Worm (Caenorhabditis elegans) whole organism, late embryonic: Measurements from ENCODE around the gene C29F3.7.

Experiments used
- K02D7.2 ChIP-seq: sonication (generic microtip); optimal IDR thresholded peaks from 2 replicates; lab custom pipeline; 2017; ENCODE audit warnings: mild to moderate bottlenecking, missing genetic modification characterization, missing compliant biosample characterization
- K09A11.1 ChIP-seq: sonication (generic microtip); optimal IDR thresholded peaks from 2 replicates; lab custom pipeline; 2017; ENCODE audit warnings: antibody characterized with exemption, mild to moderate bottlenecking, missing genetic modification characterization, missing compliant biosample characterization; ENCODE audit not compliant: insufficient read depth
- T23F11.4 ChIP-seq: fragments of 200-800 bp; sonication (Bioruptor generic); optimal IDR thresholded peaks from 2 replicates; lab custom pipeline; 2018; ENCODE audit warnings: mild to moderate bottlenecking, missing genetic modification characterization, missing compliant biosample characterization
- ceh-14 ChIP-seq: sonication (generic microtip); optimal IDR thresholded peaks from 2 replicates; lab custom pipeline; 2016; ENCODE audit warnings: missing genotype, missing genetic modification characterization, missing compliant biosample characterization
- ceh-18 ChIP-seq: sonication (generic microtip); optimal IDR thresholded peaks from 2 replicates; lab custom pipeline; 2016; ENCODE audit warnings: missing genetic modification characterization, missing compliant biosample characterization
- ceh-19 ChIP-seq: fragments of 200-800 bp; sonication (Bioruptor generic); optimal IDR thresholded peaks from 2 replicates; lab custom pipeline; 2018; ENCODE audit warnings: mild to moderate bottlenecking, missing genetic modification characterization, missing compliant biosample characterization
- ceh-2 ChIP-seq: sonication (generic microtip); optimal IDR thresholded peaks from 2 replicates; lab custom pipeline; 2016; ENCODE audit warnings: missing genotype, missing genetic modification characterization, missing compliant biosample characterization
- ceh-22 ChIP-seq: sonication (generic microtip); optimal IDR thresholded peaks from 2 replicates; lab custom pipeline; 2017; ENCODE audit warnings: missing biosample characterization, missing genetic modification characterization
- ceh-24 ChIP-seq: sonication (generic microtip); optimal IDR thresholded peaks from 2 replicates; lab custom pipeline; 2016; ENCODE audit warnings: mild to moderate bottlenecking, missing genetic modification characterization, missing compliant biosample characterization
- ceh-30 ChIP-seq: fragments of 150-350 bp; optimal IDR thresholded peaks from 2 replicates; lab custom pipeline; 2014; ENCODE audit warnings: missing biosample characterization, missing genetic modification characterization
- ceh-45 ChIP-seq: fragments of 200-800 bp; sonication (Bioruptor generic); IDR thresholded peaks from 2 replicates; pipeline ENCODE4 v1.3.6; 2022; ENCODE audit warnings: missing genetic modification reagents, missing genetic modification characterization, missing compliant biosample characterization
- ceh-9 ChIP-seq: sonication (generic microtip); optimal IDR thresholded peaks from 2 replicates; lab custom pipeline; 2016; ENCODE audit warnings: mild to moderate bottlenecking, missing genetic modification characterization, inconsistent platforms, missing compliant biosample characterization
- dmd-4 ChIP-seq: sonication (generic microtip); optimal IDR thresholded peaks from 2 replicates; lab custom pipeline; 2016; ENCODE audit warnings: borderline replicate concordance, missing genetic modification characterization, missing compliant biosample characterization
- elt-2 ChIP-seq: sonication (generic microtip); optimal IDR thresholded peaks from 2 replicates; lab custom pipeline; 2016; ENCODE audit warnings: missing genetic modification reagents, missing genetic modification characterization, missing compliant biosample characterization
- ets-4 ChIP-seq: sonication (generic microtip); optimal IDR thresholded peaks from 2 replicates; lab custom pipeline; 2016; ENCODE audit warnings: missing genetic modification characterization, missing compliant biosample characterization
- eyg-1 ChIP-seq: sonication (generic microtip); optimal IDR thresholded peaks from 2 replicates; lab custom pipeline; 2016; ENCODE audit warnings: missing genotype, missing genetic modification characterization, missing compliant biosample characterization
- hlh-6 ChIP-seq: sonication (generic microtip); optimal IDR thresholded peaks from 2 replicates; lab custom pipeline; 2016; ENCODE audit warnings: missing genotype, missing genetic modification characterization, missing compliant biosample characterization
- hlh-8 ChIP-seq: sonication (generic microtip); optimal IDR thresholded peaks from 2 replicates; lab custom pipeline; 2016; ENCODE audit warnings: missing genotype, missing genetic modification characterization, missing compliant biosample characterization
- lim-6 ChIP-seq: sonication (generic microtip); optimal IDR thresholded peaks from 2 replicates; lab custom pipeline; 2016; ENCODE audit warnings: missing genetic modification characterization, missing compliant biosample characterization
- madf-2 ChIP-seq: sonication (generic microtip); optimal IDR thresholded peaks from 2 replicates; lab custom pipeline; 2017; ENCODE audit warnings: missing genetic modification characterization, missing compliant biosample characterization
- mec-3 ChIP-seq: sonication (generic microtip); optimal IDR thresholded peaks from 2 replicates; lab custom pipeline; 2016; ENCODE audit warnings: borderline replicate concordance, missing genetic modification characterization, missing compliant biosample characterization
- nhr-11 ChIP-seq: fragments of 150-350 bp; optimal IDR thresholded peaks from 2 replicates; lab custom pipeline; 2014; ENCODE audit warnings: missing biosample characterization, missing genetic modification characterization
- odd-2 ChIP-seq: sonication (generic microtip); optimal IDR thresholded peaks from 2 replicates; lab custom pipeline; 2017; ENCODE audit warnings: antibody characterized with exemption, mild to moderate bottlenecking, missing genetic modification characterization, missing compliant biosample characterization
- pag-3 ChIP-seq: sonication (generic microtip); optimal IDR thresholded peaks from 2 replicates; lab custom pipeline; 2016; ENCODE audit warnings: missing compliant biosample characterization, missing genetic modification characterization, borderline replicate concordance
- pat-9 ChIP-seq: fragments of 200-800 bp; sonication (Bioruptor generic); optimal IDR thresholded peaks from 2 replicates; lab custom pipeline; 2018; ENCODE audit warnings: mild to moderate bottlenecking, missing genetic modification characterization, moderate library complexity, missing compliant biosample characterization
- pha-4 ChIP-seq: fragments of 150-350 bp; optimal IDR thresholded peaks from 2 replicates; lab custom pipeline; 2018; ENCODE audit warnings: missing biosample characterization, missing genetic modification reagents, missing genetic modification characterization
- ref-2 ChIP-seq: sonication (generic microtip); optimal IDR thresholded peaks from 2 replicates; lab custom pipeline; 2016; ENCODE audit warnings: missing genetic modification characterization, missing compliant biosample characterization
- rnt-1 ChIP-seq: sonication (generic microtip); optimal IDR thresholded peaks from 2 replicates; lab custom pipeline; 2016; ENCODE audit warnings: missing genetic modification characterization, missing compliant biosample characterization
- sox-4 ChIP-seq: sonication (generic microtip); optimal IDR thresholded peaks from 2 replicates; lab custom pipeline; 2017; ENCODE audit warnings: mild to moderate bottlenecking, missing genetic modification characterization, inconsistent platforms, missing compliant biosample characterization
- tbx-2 ChIP-seq: sonication (generic microtip); optimal IDR thresholded peaks from 2 replicates; lab custom pipeline; 2016; ENCODE audit warnings: missing genetic modification characterization, missing compliant biosample characterization
- tbx-7 ChIP-seq: sonication (generic microtip); optimal IDR thresholded peaks from 2 replicates; lab custom pipeline; 2016; ENCODE audit warnings: missing genotype, missing genetic modification characterization, missing compliant biosample characterization
- zip-5 ChIP-seq: sonication (generic microtip); optimal IDR thresholded peaks from 2 replicates; lab custom pipeline; 2016; ENCODE audit warnings: missing genetic modification characterization, missing compliant biosample characterization
- ztf-16 ChIP-seq: sonication (generic microtip); optimal IDR thresholded peaks from 2 replicates; lab custom pipeline; 2017; ENCODE audit warnings: missing genetic modification characterization, missing compliant biosample characterization

The C29F3.7 gene

ce11 chrV:15344481-15344880, 10.2 kb upstream of the C29F3.7 start, which contains the start of gene wrt-8:
Gene wrt-8 (minus strand): TSS chrV:15344581.
- TF ChIP-seq ceh-24, result no peak
- TF ChIP-seq madf-2 (tag; lab: Kevin White, UChicago), result no peak

- no peak for TF ChIP-seq nhr-11 (tag; lab: Kevin White, UChicago)
- no peak for TF ChIP-seq zip-5 (tag; lab: Kevin White, UChicago)
- TF ChIP-seq pag-3 (tag; lab: Kevin White, UChicago), result no peak
- no peak for TF ChIP-seq ceh-45
- TF ChIP-seq mec-3 (tag; lab: Kevin White, UChicago), result no peak
- TF ChIP-seq hlh-6 (tag; lab: Kevin White, UChicago), result no peak
- no peak for TF ChIP-seq ceh-19 (GFP tag; lab: Kevin White, UChicago)
- no peak for TF ChIP-seq pha-4 (tag; lab: Kevin White, UChicago)
- TF ChIP-seq eyg-1 (tag; lab: Kevin White, UChicago), result no peak
- TF ChIP-seq ceh-22 (tag; lab: Kevin White, UChicago), result no peak
- TF ChIP-seq T23F11.4 (GFP tag; lab: Kevin White, UChicago), result no peak
- TF ChIP-seq lim-6 (tag; lab: Kevin White, UChicago), result no peak
- no peak for TF ChIP-seq ref-2 (tag; lab: Kevin White, UChicago)
- no peak for TF ChIP-seq ceh-2 (tag; lab: Kevin White, UChicago)
- no peak for TF ChIP-seq tbx-2 (tag; lab: Kevin White, UChicago)
Observed at ce11 chrV:15347292-15347691, 7.4 kb upstream of the C29F3.7 start, which contains the start of gene C29F3.3. Gene C29F3.3 (minus strand): TSS chrV:15347392.

DNA sequence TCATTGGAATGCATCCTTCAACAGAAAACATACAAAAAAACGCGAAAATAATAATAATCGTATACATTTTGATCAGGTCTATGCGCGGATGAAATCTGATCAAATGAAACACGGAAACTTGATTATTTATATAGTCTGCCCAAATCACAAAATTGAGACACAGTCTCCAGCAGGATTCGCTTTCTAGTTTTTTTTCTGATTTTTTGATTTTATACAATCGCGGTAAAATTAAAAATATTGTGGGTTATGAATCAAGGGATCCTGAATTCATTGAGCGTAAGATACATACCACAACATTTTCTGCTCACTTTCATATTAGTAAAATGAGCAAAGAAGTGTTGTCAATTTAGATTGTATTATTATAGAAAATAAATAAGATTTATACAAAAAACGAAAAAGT, 5.7 kb upstream of the C29F3.7 start, which contains the start of gene clec-230:
Gene clec-230, minus strand, starts transcription at position 101 of the 400 bp plus-strand sequence.
- no peak for TF ChIP-seq K02D7.2 (tag; lab: Kevin White, UChicago)
- TF ChIP-seq ets-4 (tag; lab: Kevin White, UChicago), result no peak
- TF ChIP-seq ztf-16 (tag; lab: Kevin White, UChicago), result no peak
- no peak for TF ChIP-seq T23F11.4 (GFP tag; lab: Kevin White, UChicago)
- no peak for TF ChIP-seq ceh-18 (tag; lab: Kevin White, UChicago)
- TF ChIP-seq ceh-30 (tag; lab: Kevin White, UChicago), result no peak
- no peak for TF ChIP-seq tbx-7 (tag; lab: Kevin White, UChicago)
- no peak for TF ChIP-seq ceh-24
- no peak for TF ChIP-seq elt-2 (tag; lab: Kevin White, UChicago)
- TF ChIP-seq mec-3 (tag; lab: Kevin White, UChicago), result no peak
- TF ChIP-seq ceh-9, result no peak
- no peak for TF ChIP-seq hlh-8

DNA sequence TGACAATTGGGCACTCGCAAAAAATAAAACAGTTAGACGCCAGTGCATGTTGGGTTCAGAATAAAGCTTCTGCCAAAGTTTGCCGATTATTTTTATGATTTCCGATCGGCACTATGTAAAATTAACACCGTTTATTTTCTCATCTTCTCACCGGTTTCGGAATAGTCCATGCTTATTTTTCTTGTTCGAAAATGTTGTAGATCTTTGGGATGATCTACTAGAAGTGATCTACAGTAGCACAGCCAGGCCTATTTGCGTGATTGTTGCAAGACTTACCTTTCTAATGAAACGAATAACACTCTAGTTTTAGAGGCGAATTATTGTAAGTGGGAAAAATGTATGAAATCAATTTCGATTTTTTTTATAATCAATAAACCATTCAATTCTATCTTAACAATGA, 4.1 kb upstream of the C29F3.7 start, which contains the start of gene clec-231:
Gene clec-231, minus strand, starts transcription at position 101 of the 400 bp plus-strand sequence.
- TF ChIP-seq ceh-19 (GFP tag; lab: Kevin White, UChicago) (no peak), ceh-18 (tag; lab: Kevin White, UChicago) (no peak), pat-9 (tag; lab: Kevin White, UChicago) (no peak), dmd-4 (tag; lab: Kevin White, UChicago) (no peak), rnt-1 (tag; lab: Kevin White, UChicago) (no peak), hlh-8 (no peak), ets-4 (tag; lab: Kevin White, UChicago) (no peak), ceh-24 (no peak), ceh-14 (tag; lab: Kevin White, UChicago) (no peak), ceh-30 (tag; lab: Kevin White, UChicago) (no peak), tbx-2 (tag; lab: Kevin White, UChicago) (no peak), K02D7.2 (tag; lab: Kevin White, UChicago) (no peak), sox-4 (tag; lab: Kevin White, UChicago) (no peak), K09A11.1 (tag; lab: Kevin White, UChicago) (no peak), ceh-9 (no peak), odd-2 (tag; lab: Kevin White, UChicago) (no peak), elt-2 (tag; lab: Kevin White, UChicago) (no peak)
